Worm (Caenorhabditis elegans) whole organism, late embryonic: ENCODE measurements around the gene tpan-1.

ENCODE experiments used
- C38D4.7 ChIP-seq: fragments of 200-800 bp; sonication (Bioruptor generic); optimal IDR thresholded peaks from 2 replicates; lab custom pipeline; 2018; ENCODE audit warnings: mild to moderate bottlenecking, missing genetic modification characterization, moderate library complexity, missing compliant biosample characterization
- ama-1 ChIP-seq: fragments of 150-350 bp; optimal IDR thresholded peaks from 2 replicates; lab custom pipeline; 2014
- ceh-18 ChIP-seq: sonication (generic microtip); optimal IDR thresholded peaks from 2 replicates; lab custom pipeline; 2016; ENCODE audit warnings: missing genetic modification characterization, missing compliant biosample characterization
- ceh-34 ChIP-seq: sonication (generic microtip); optimal IDR thresholded peaks from 2 replicates; lab custom pipeline; 2016; ENCODE audit warnings: mild to moderate bottlenecking, missing genetic modification characterization, missing compliant biosample characterization
- fkh-10 ChIP-seq: fragments of 150-350 bp; optimal IDR thresholded peaks from 2 replicates; lab custom pipeline; 2014; ENCODE audit warnings: missing biosample characterization, missing genetic modification reagents, missing genetic modification characterization
- hlh-6 ChIP-seq: sonication (generic microtip); optimal IDR thresholded peaks from 2 replicates; lab custom pipeline; 2016; ENCODE audit warnings: missing genotype, missing genetic modification characterization, missing compliant biosample characterization
- lin-11 ChIP-seq: fragments of 200-800 bp; sonication (Bioruptor generic); optimal IDR thresholded peaks from 2 replicates; lab custom pipeline; 2018; ENCODE audit warnings: mild to moderate bottlenecking, missing genetic modification characterization, missing compliant biosample characterization
- madf-2 ChIP-seq: sonication (generic microtip); optimal IDR thresholded peaks from 2 replicates; lab custom pipeline; 2017; ENCODE audit warnings: missing genetic modification characterization, missing compliant biosample characterization
- nfya-1 ChIP-seq: sonication (generic microtip); optimal IDR thresholded peaks from 2 replicates; lab custom pipeline; 2017; ENCODE audit warnings: missing genetic modification characterization, mild to moderate bottlenecking, missing compliant biosample characterization, antibody characterized with exemption, moderate library complexity
- sox-2 ChIP-seq: fragments of 200-800 bp; sonication (Bioruptor generic); IDR thresholded peaks from 2 replicates; pipeline ENCODE4 v1.3.6; 2022; ENCODE audit warnings: missing genetic modification reagents, missing genetic modification characterization, missing compliant biosample characterization

DNA sequence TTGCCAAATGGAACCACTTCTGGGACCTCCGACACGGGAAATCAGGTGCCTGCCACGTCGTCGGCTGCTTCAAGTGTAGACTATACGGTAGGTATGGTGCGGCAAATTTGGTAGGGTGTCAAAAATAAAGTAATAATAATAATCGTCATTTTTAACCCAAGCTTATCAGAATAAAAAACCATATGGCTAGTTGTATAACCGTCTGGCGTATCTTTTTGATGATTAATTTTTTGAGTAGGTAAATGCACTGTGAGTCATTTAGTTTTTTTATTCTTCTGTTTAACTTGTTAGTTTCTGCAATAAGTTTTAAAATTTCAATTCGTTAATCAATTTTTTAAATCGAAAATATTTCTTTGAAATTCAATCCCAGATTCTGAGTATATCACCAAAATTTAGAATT, 33.8 kb upstream of the tpan-1 start:
- TF ChIP-seq ceh-18 (tag; lab: Kevin White, UChicago) (no peak), sox-2 (GFP tag; lab: Robert Waterston, UW) (no peak), madf-2 (no peak), fkh-10 (GFP tag; lab: Kevin White, UChicago) (no peak), ceh-34 (tag; lab: Kevin White, UChicago) (no peak), nfya-1 (tag; lab: Kevin White, UChicago) (no peak), ama-1 (lab: Kevin White, UChicago) (no peak), C38D4.7 (GFP tag; lab: Kevin White, UChicago) (no peak), hlh-6 (tag; lab: Kevin White, UChicago) (no peak), lin-11 (no peak)
